Worm (Caenorhabditis elegans) whole organism, L1 larva: Measurements from ENCODE around the gene clec-8.

ENCODE experiments used
- mep-1 ChIP-seq: fragments of 150-350 bp; optimal IDR thresholded peaks from 2 replicates; lab custom pipeline; 2014; ENCODE audit warnings: missing biosample characterization, missing genetic modification characterization
- nhr-28 ChIP-seq: fragments of 150-350 bp; optimal IDR thresholded peaks from 2 replicates; lab custom pipeline; 2014; ENCODE audit warnings: missing biosample characterization, missing genetic modification characterization
- unc-30 ChIP-seq: sonication (generic microtip); optimal IDR thresholded peaks from 2 replicates; lab custom pipeline; 2017; ENCODE audit warnings: missing biosample characterization, missing genetic modification characterization

ce11 chrII:12626887-12627286 lies 49.0 kb upstream of the clec-8 start, which contains the start of gene nspe-7:
- TF ChIP-seq mep-1 (tag; lab: Kevin White, UChicago): no peak
- TF ChIP-seq unc-30 (tag; lab: Kevin White, UChicago): no peak
- TF ChIP-seq nhr-28: no peak
